Worm (Caenorhabditis elegans) whole organism, L2 larva: ENCODE measurements around the gene R03H10.5.

Experiments used
- F13H6.1 ChIP-seq: sonication (generic microtip); optimal IDR thresholded peaks from 2 replicates; lab custom pipeline; 2016; ENCODE audit warnings: missing genetic modification characterization, missing compliant biosample characterization
- ceh-82 ChIP-seq: fragments of 150-350 bp; optimal IDR thresholded peaks from 2 replicates; lab custom pipeline; 2014; ENCODE audit warnings: missing biosample characterization, missing genetic modification characterization
- mdl-1 ChIP-seq, 2 experiments: fragments of 150-350 bp in 1 of 2; sonication (generic microtip) in 1 of 2; optimal IDR thresholded peaks; 2 replicates each; lab custom pipeline; 2017; ENCODE audit warnings: missing biosample characterization in 2 of 2, missing genetic modification characterization in 2 of 2
- nhr-77 ChIP-seq: fragments of 150-350 bp; optimal IDR thresholded peaks from 2 replicates; lab custom pipeline; 2014; ENCODE audit warnings: missing biosample characterization, missing genetic modification characterization

DNA sequence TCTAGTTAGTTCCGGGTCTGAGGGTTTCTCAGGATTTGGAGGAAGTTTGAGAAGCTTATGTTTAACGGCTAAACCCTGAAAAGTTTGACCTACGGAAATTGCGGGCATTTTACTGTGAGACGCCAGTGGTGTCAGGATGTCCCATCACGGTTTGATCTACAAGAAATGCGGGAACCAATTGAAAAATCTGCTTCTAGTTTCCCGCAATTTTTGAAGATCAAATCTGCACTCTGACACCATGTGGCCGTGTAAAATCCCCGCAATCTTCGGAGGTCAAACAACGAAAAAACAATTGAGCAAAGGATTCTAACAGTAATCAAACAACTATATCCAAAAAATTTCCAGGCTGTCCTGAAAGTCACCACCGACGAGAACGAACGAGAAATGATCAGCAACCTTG, 47.5 kb downstream of the R03H10.5 start:
- no peak for TF ChIP-seq nhr-77
- no peak for TF ChIP-seq F13H6.1
- no peak for TF ChIP-seq mdl-1 (tag; optimal IDR thresholded peaks at IDR 0.05; lab: Kevin White, UChicago)
- no peak for TF ChIP-seq ceh-82
